Fruit fly (Drosophila melanogaster) whole organism, embryonic: ENCODE measurements around the gene CG17154.

Source experiments
- Awh ChIP-seq: fragments of 200-800 bp; sonication (Bioruptor generic); IDR thresholded peaks from 2 replicates; pipeline ENCODE4, ENCODE4 v1.3.6; 2022; ENCODE audit warnings: missing biosample characterization, missing genetic modification characterization
- CG1024 ChIP-seq: fragments of 200-800 bp; sonication (Bioruptor generic); IDR thresholded peaks from 2 replicates; pipeline ENCODE4 v1.3.6; 2022; ENCODE audit warnings: missing biosample characterization, missing genetic modification characterization
- CG10431 ChIP-seq: fragments of 200-800 bp; sonication (Bioruptor generic); optimal IDR thresholded peaks from 3 replicates; lab custom pipeline; 2018; ENCODE audit warnings: missing biosample characterization, mild to moderate bottlenecking, missing genetic modification characterization
- CG10979 ChIP-seq: fragments of 200-800 bp; sonication (Bioruptor generic); optimal IDR thresholded peaks from 2 replicates; lab custom pipeline; 2018; ENCODE audit warnings: missing biosample characterization, mild to moderate bottlenecking, missing genetic modification characterization, moderate library complexity
- CG14441 ChIP-seq: fragments of 200-800 bp; sonication (Bioruptor generic); IDR thresholded peaks from 2 replicates; pipeline ENCODE4 v1.3.6; 2022; ENCODE audit warnings: missing biosample characterization, missing genetic modification characterization
- CG15269 ChIP-seq: fragments of 200-800 bp; sonication (Bioruptor generic); optimal IDR thresholded peaks from 2 replicates; lab custom pipeline; 2018; ENCODE audit warnings: missing biosample characterization, mild to moderate bottlenecking, missing genetic modification characterization, moderate library complexity
- CG15514 ChIP-seq: fragments of 200-800 bp; sonication (Bioruptor generic); optimal IDR thresholded peaks from 3 replicates; lab custom pipeline; 2017; ENCODE audit warnings: missing biosample characterization, missing genetic modification characterization, mild to moderate bottlenecking, moderate library complexity, missing genetic modification reagents
- CG16815 ChIP-seq: fragments of 200-800 bp; sonication (Bioruptor generic); optimal IDR thresholded peaks from 3 replicates; lab custom pipeline; 2017; ENCODE audit warnings: missing biosample characterization, mild to moderate bottlenecking, missing genetic modification characterization
- CG17612 ChIP-seq: fragments of 200-800 bp; sonication (Bioruptor generic); IDR thresholded peaks from 2 replicates; pipeline ENCODE4 v1.3.6; 2022; ENCODE audit warnings: missing biosample characterization, missing genetic modification characterization
- CG2712 ChIP-seq: fragments of 200-800 bp; optimal IDR thresholded peaks from 3 replicates; lab custom pipeline; 2019; ENCODE audit warnings: missing biosample characterization, mild to moderate bottlenecking, missing genetic modification characterization, moderate library complexity
- CG30431 ChIP-seq: fragments of 200-800 bp; sonication (Bioruptor generic); optimal IDR thresholded peaks from 2 replicates; lab custom pipeline; 2017; ENCODE audit warnings: missing biosample characterization, missing genetic modification characterization
- CG3407 ChIP-seq: fragments of 200-800 bp; sonication (Bioruptor generic); optimal IDR thresholded peaks from 2 replicates; lab custom pipeline; 2018; ENCODE audit warnings: missing biosample characterization, mild to moderate bottlenecking, missing genetic modification characterization
- CG4707 ChIP-seq: fragments of 200-800 bp; sonication (Bioruptor generic); optimal IDR thresholded peaks from 2 replicates; lab custom pipeline; 2018; ENCODE audit warnings: missing biosample characterization, mild to moderate bottlenecking, missing genetic modification characterization, moderate library complexity
- CG6683 ChIP-seq: fragments of 200-800 bp; sonication (Bioruptor generic); optimal IDR thresholded peaks from 2 replicates; lab custom pipeline; 2017; ENCODE audit warnings: missing biosample characterization, mild to moderate bottlenecking, missing genetic modification characterization, missing genetic modification reagents
- CG8924 ChIP-seq: fragments of 200-800 bp; optimal IDR thresholded peaks from 3 replicates; lab custom pipeline; 2019; ENCODE audit warnings: missing biosample characterization, mild to moderate bottlenecking, missing genetic modification characterization, moderate library complexity
- CG9727 ChIP-seq: fragments of 200-800 bp; sonication (Bioruptor generic); optimal IDR thresholded peaks from 3 replicates; lab custom pipeline; 2017; ENCODE audit warnings: missing biosample characterization, mild to moderate bottlenecking, missing genetic modification characterization
- CHES-1-like ChIP-seq: fragments of 200-800 bp; sonication (Bioruptor generic); optimal IDR thresholded peaks from 2 replicates; lab custom pipeline; 2016; ENCODE audit warnings: missing biosample characterization, missing genetic modification characterization
- ERR ChIP-seq: fragments of 200-800 bp; sonication (Bioruptor generic); optimal IDR thresholded peaks from 2 replicates; lab custom pipeline; 2016; ENCODE audit warnings: missing biosample characterization, missing genetic modification characterization
- Ets97D ChIP-seq: fragments of 200-800 bp; sonication (Bioruptor generic); optimal IDR thresholded peaks from 3 replicates; lab custom pipeline; 2016; ENCODE audit warnings: missing biosample characterization, missing genetic modification characterization
- Gsc ChIP-seq: fragments of 200-800 bp; sonication (Bioruptor generic); IDR thresholded peaks from 2 replicates; pipeline ENCODE4 v1.3.6; 2022; ENCODE audit warnings: missing biosample characterization, missing genetic modification characterization
- H2.0 ChIP-seq: fragments of 200-800 bp; sonication (Bioruptor generic); IDR thresholded peaks from 2 replicates; pipeline ENCODE4 v1.3.6; 2022; ENCODE audit warnings: missing biosample characterization, missing genetic modification characterization
- Hr39 ChIP-seq: fragments of >200 bp; optimal IDR thresholded peaks from 2 replicates; lab custom pipeline; 2017
- Mad ChIP-seq: fragments of 200-800 bp; sonication (Bioruptor generic); optimal IDR thresholded peaks from 2 replicates; lab custom pipeline; 2016; ENCODE audit warnings: missing biosample characterization, missing genetic modification characterization
- Nf-YB ChIP-seq: fragments of 200-800 bp; sonication (Bioruptor generic); optimal IDR thresholded peaks from 3 replicates; lab custom pipeline; 2019; ENCODE audit warnings: missing biosample characterization, mild to moderate bottlenecking, missing genetic modification characterization, moderate library complexity
- Ptx1 ChIP-seq: fragments of 200-800 bp; sonication (Bioruptor generic); IDR thresholded peaks from 2 replicates; pipeline ENCODE4 v1.3.6; 2022; ENCODE audit warnings: missing biosample characterization, missing genetic modification characterization
- Rfx ChIP-seq: fragments of 200-800 bp; sonication (Bioruptor generic); IDR thresholded peaks from 2 replicates; pipeline ENCODE4 v1.3.6; 2022; ENCODE audit warnings: missing biosample characterization, missing genetic modification characterization
- ase ChIP-seq: fragments of 200-800 bp; sonication (Bioruptor generic); IDR thresholded peaks from 3 replicates; pipeline ENCODE4 v1.3.6; 2022; ENCODE audit warnings: missing biosample characterization, missing genetic modification characterization
- dimm ChIP-seq: fragments of 200-800 bp; sonication (Bioruptor generic); IDR thresholded peaks from 2 replicates; pipeline ENCODE4 v1.3.6; 2022; ENCODE audit warnings: missing biosample characterization, missing genetic modification characterization
- emc ChIP-seq: fragments of 200-800 bp; sonication (Bioruptor generic); optimal IDR thresholded peaks from 2 replicates; lab custom pipeline; 2016; ENCODE audit warnings: missing biosample characterization, missing genetic modification characterization
- esg ChIP-seq: fragments of 200-800 bp; sonication (Bioruptor generic); conservative IDR thresholded peaks from 2 replicates; pipeline ENCODE4 v1.3.6; 2022; ENCODE audit warnings: missing biosample characterization, missing genetic modification characterization
- eyg ChIP-seq: fragments of 200-800 bp; sonication (Bioruptor generic); optimal IDR thresholded peaks from 3 replicates; lab custom pipeline; 2016; ENCODE audit warnings: missing biosample characterization, missing genetic modification characterization
- fru ChIP-seq: fragments of >200 bp; optimal IDR thresholded peaks from 2 replicates; lab custom pipeline; 2017
- gro ChIP-seq: fragments of 200-800 bp; sonication (Bioruptor generic); optimal IDR thresholded peaks from 2 replicates; lab custom pipeline; 2016; ENCODE audit warnings: missing biosample characterization, missing genetic modification characterization
- h ChIP-seq: fragments of >200 bp; optimal IDR thresholded peaks from 2 replicates; lab custom pipeline; 2017
- ham ChIP-seq: fragments of 200-800 bp; sonication (Bioruptor generic); IDR thresholded peaks from 2 replicates; pipeline ENCODE4 v1.3.6; 2022; ENCODE audit warnings: missing biosample characterization, missing genetic modification characterization
- kah ChIP-seq: fragments of 200-800 bp; sonication (Bioruptor generic); optimal IDR thresholded peaks from 2 replicates; lab custom pipeline; 2018; ENCODE audit warnings: missing biosample characterization, mild to moderate bottlenecking, missing genetic modification characterization
- kni ChIP-seq: fragments of 200-800 bp; sonication (Bioruptor generic); optimal IDR thresholded peaks from 3 replicates; lab custom pipeline; 2017; ENCODE audit warnings: mild to moderate bottlenecking, missing biosample characterization, missing genetic modification reagents, missing genetic modification characterization
- mld ChIP-seq: fragments of 200-800 bp; sonication (Bioruptor generic); IDR thresholded peaks from 3 replicates; pipeline ENCODE4 v1.3.6; 2022; ENCODE audit warnings: missing biosample characterization, missing genetic modification characterization; ENCODE audit not compliant: partially characterized antibody
- odd ChIP-seq: fragments of 200-800 bp; sonication (Bioruptor generic); optimal IDR thresholded peaks from 2 replicates; lab custom pipeline; 2017; ENCODE audit warnings: missing biosample characterization, mild to moderate bottlenecking, missing genetic modification characterization
- prd ChIP-seq, 3 experiments: fragments of >200 bp in 2 of 3; fragments of 200-800 bp in 1 of 3; sonication (Bioruptor generic) in 1 of 3; optimal IDR thresholded peaks in 2 of 3; IDR thresholded peaks in 1 of 3; 2 replicates in 2 of 3; 3 replicates in 1 of 3; pipeline versions ENCODE4 v1.3.6 to Lab custom; 2017 to 2022; ENCODE audit warnings: missing biosample characterization in 1 of 3, missing genetic modification characterization in 1 of 3
- pum ChIP-seq: fragments of 200-800 bp; sonication (Bioruptor generic); optimal IDR thresholded peaks from 2 replicates; lab custom pipeline; 2016; ENCODE audit warnings: missing biosample characterization, missing genetic modification characterization
- salm ChIP-seq: fragments of 200-800 bp; sonication (Bioruptor generic); optimal IDR thresholded peaks from 2 replicates; lab custom pipeline; 2018; ENCODE audit warnings: missing biosample characterization, mild to moderate bottlenecking, missing genetic modification characterization
- scrt ChIP-seq: fragments of 200-800 bp; sonication (Bioruptor generic); optimal IDR thresholded peaks from 2 replicates; lab custom pipeline; 2018; ENCODE audit warnings: missing biosample characterization, mild to moderate bottlenecking, missing genetic modification characterization, moderate library complexity
- shn ChIP-seq: fragments of 200-800 bp; sonication (Bioruptor generic); optimal IDR thresholded peaks from 3 replicates; lab custom pipeline; 2016; ENCODE audit warnings: missing biosample characterization, missing genetic modification characterization
- slou ChIP-seq: fragments of 200-800 bp; sonication (Bioruptor generic); optimal IDR thresholded peaks from 3 replicates; lab custom pipeline; 2016; ENCODE audit warnings: missing biosample characterization, missing genetic modification characterization
- so ChIP-seq: fragments of 200-800 bp; sonication (Bioruptor generic); IDR thresholded peaks from 3 replicates; pipeline ENCODE4 v1.3.6; 2022; ENCODE audit warnings: missing biosample characterization, missing genetic modification characterization
- sr ChIP-seq: fragments of 200-800 bp; sonication (Bioruptor generic); IDR thresholded peaks from 3 replicates; pipeline ENCODE4 v1.3.6; 2022; ENCODE audit warnings: missing biosample characterization, missing genetic modification characterization
- tap ChIP-seq: fragments of 200-800 bp; optimal IDR thresholded peaks from 3 replicates; lab custom pipeline; 2019; ENCODE audit warnings: missing biosample characterization, mild to moderate bottlenecking, missing genetic modification characterization, moderate library complexity
- tgo ChIP-seq: fragments of 200-800 bp; sonication (Bioruptor generic); IDR thresholded peaks from 3 replicates; pipeline ENCODE4 v1.3.6; 2022; ENCODE audit warnings: missing biosample characterization, missing genetic modification characterization
- tio ChIP-seq: fragments of 200-800 bp; sonication (Bioruptor generic); optimal IDR thresholded peaks from 2 replicates; lab custom pipeline; 2017; ENCODE audit warnings: missing biosample characterization, missing genetic modification characterization, inconsistent platforms
- toy ChIP-seq: fragments of 200-800 bp; sonication (Bioruptor generic); IDR thresholded peaks from 2 replicates; pipeline ENCODE4 v1.3.6; 2022; ENCODE audit warnings: missing biosample characterization, missing genetic modification characterization
- zfh2 ChIP-seq: fragments of 200-800 bp; sonication (Bioruptor generic); optimal IDR thresholded peaks from 2 replicates; lab custom pipeline; 2016; ENCODE audit warnings: missing biosample characterization, missing genetic modification characterization

The CG17154 gene

DNA sequence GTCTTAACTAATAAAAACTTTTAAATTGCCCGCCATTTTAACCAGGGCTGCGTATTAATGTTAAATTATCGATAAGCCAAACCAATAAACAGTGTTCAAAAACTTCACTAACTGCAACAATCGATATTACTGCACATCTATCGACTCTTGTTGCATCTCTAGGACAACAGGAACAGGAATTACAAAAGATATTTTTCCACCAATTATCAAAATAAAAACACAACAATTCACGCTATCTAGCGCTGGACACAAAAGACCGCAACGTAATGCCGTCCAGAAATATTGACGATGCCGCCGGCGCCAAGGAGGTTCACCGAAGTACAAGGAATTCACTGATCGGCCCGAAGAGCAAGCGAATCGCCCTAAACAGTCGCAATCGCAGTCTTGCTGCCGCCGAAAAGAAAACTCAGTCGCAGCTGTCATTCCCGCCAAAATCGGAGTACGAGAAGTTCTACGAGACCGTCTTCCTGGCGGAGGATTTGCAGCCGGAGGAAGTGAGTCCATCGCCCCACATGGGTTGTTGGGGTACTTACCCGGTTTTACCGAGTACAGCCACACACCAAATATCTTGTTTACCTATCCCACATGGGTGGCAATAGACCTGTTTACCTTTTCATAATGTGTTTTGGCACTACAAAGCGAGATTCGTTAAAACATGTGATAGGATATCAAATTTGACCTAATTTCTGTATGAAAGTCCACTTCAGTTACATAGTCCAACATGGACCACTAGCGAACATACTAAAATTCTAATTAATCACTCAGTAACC is 27.7 kb downstream of the CG17154 start, which contains the start of gene vers (continued):
- no peak for TF ChIP-seq kni
- TF ChIP-seq CG3407 (GFP tag; lab: Kevin White, UChicago) = no peak
- peak; percentile 87 for TF ChIP-seq mld (GFP tag; lab: Robert Waterston, UW)
- TF ChIP-seq H2.0 = no peak
- TF ChIP-seq esg = no peak
- TF ChIP-seq h (lab: Kevin White, UChicago) = no peak
- TF ChIP-seq shn (GFP tag; lab: Kevin White, UChicago) = no peak
- no peak for TF ChIP-seq CG17612
- TF ChIP-seq CG15269 = no peak
- TF ChIP-seq CG30431 = no peak
- peak; percentile 59 for TF ChIP-seq CHES-1-like (GFP tag; lab: Kevin White, UChicago)
- no peak for TF ChIP-seq tio (GFP tag; lab: Kevin White, UChicago)
- no peak for TF ChIP-seq fru (lab: Kevin White, UChicago)
- TF ChIP-seq CG6683 = no peak
- TF ChIP-seq pum (GFP tag; lab: Kevin White, UChicago) = no peak
- peak; percentile 33 for TF ChIP-seq zfh2
- no peak for TF ChIP-seq salm
- TF ChIP-seq odd (GFP tag; lab: Kevin White, UChicago) = no peak
- no peak for TF ChIP-seq CG1024 (GFP tag; lab: Robert Waterston, UW)
- no peak for TF ChIP-seq so (GFP tag; lab: Robert Waterston, UW)
- peak; percentile 33 for TF ChIP-seq ERR
- TF ChIP-seq prd (optimal IDR thresholded peaks at IDR 0.05; lab: Kevin White, UChicago) = no peak
- no peak for TF ChIP-seq prd (GFP tag; IDR thresholded peaks at IDR 0.05; lab: Robert Waterston, UW)
- no peak for TF ChIP-seq tgo (GFP tag; lab: Robert Waterston, UW)
- TF ChIP-seq slou (GFP tag; lab: Kevin White, UChicago) = no peak
- TF ChIP-seq Nf-YB (GFP tag; lab: Kevin White, UChicago) = no peak
- TF ChIP-seq kah (GFP tag; lab: Kevin White, UChicago) = no peak
- TF ChIP-seq CG16815 (GFP tag; lab: Kevin White, UChicago) = no peak
- no peak for TF ChIP-seq CG10979 (tag; lab: Kevin White, UChicago)
- no peak for TF ChIP-seq sr (GFP tag; lab: Robert Waterston, UW)
- TF ChIP-seq ase (GFP tag; lab: Robert Waterston, UW) = no peak
- no peak for TF ChIP-seq emc
- TF ChIP-seq Ptx1 (GFP tag; lab: Robert Waterston, UW) = no peak
- TF ChIP-seq Rfx (GFP tag; lab: Robert Waterston, UW) = peak; percentile 67; the same call in 1 of the 2 replicates
- TF ChIP-seq CG9727 (GFP tag; lab: Kevin White, UChicago) = no peak
- no peak for TF ChIP-seq toy
- TF ChIP-seq Ets97D (GFP tag; lab: Kevin White, UChicago) = peak; percentile 58
- TF ChIP-seq Gsc (GFP tag; lab: Robert Waterston, UW) = no peak
- peak; percentile 56 for TF ChIP-seq CG15514
- TF ChIP-seq gro (GFP tag; lab: Kevin White, UChicago) = peak; percentile 71
- TF ChIP-seq Mad = no peak
- no peak for TF ChIP-seq eyg
- TF ChIP-seq tap (tag; lab: Kevin White, UChicago) = no peak
- no peak for TF ChIP-seq CG8924 (tag; lab: Kevin White, UChicago)
- TF ChIP-seq ham (GFP tag; lab: Robert Waterston, UW) = no peak
- TF ChIP-seq scrt (GFP tag; lab: Kevin White, UChicago) = no peak
- no peak for TF ChIP-seq CG10431
- no peak for TF ChIP-seq CG14441 (GFP tag; lab: Robert Waterston, UW)
- TF ChIP-seq dimm (GFP tag; lab: Robert Waterston, UW) = no peak
- TF ChIP-seq Hr39 (lab: Kevin White, UChicago) = no peak
- TF ChIP-seq Awh (GFP tag; lab: Robert Waterston, UW) = peak; percentile 30; the same call in 1 of the 2 replicates
- peak; percentile 51 for TF ChIP-seq CG2712 (tag; lab: Kevin White, UChicago)
- no peak for TF ChIP-seq CG4707 (GFP tag; lab: Kevin White, UChicago)
